Worm (Caenorhabditis elegans): Measurements from ENCODE around the gene C56G2.5.

The C56G2.5 gene

ce11 chrIII:6359171-6359854 is 35.3 kb upstream of the C56G2.5 start:
- no peak for TF ChIP-seq nhr-237 (tag; optimal IDR thresholded peaks at IDR 0.05)
- TF ChIP-seq jun-1 (tag; optimal IDR thresholded peaks at IDR 0.05): peak; percentile 31
- TF ChIP-seq nhr-25 (tag; optimal IDR thresholded peaks at IDR 0.05): peak; percentile 59

ce11 chrIII:6358704-6359103 is 34.7 kb upstream of the C56G2.5 start:
- TF ChIP-seq ztf-4 (tag; optimal IDR thresholded peaks at IDR 0.05) (no peak), elt-3 (tag; optimal IDR thresholded peaks at IDR 0.05) (no peak), nhr-77 (tag; optimal IDR thresholded peaks at IDR 0.05) (no peak), R02D3.7 (tag; optimal IDR thresholded peaks at IDR 0.05) (no peak), unc-62 (GFP tag; optimal IDR thresholded peaks at IDR 0.05) (no peak), nhr-43 (tag; optimal IDR thresholded peaks at IDR 0.05; ENCODE audit: poor library complexity, severe bottlenecking) (no peak), nhr-76 (tag; optimal IDR thresholded peaks at IDR 0.05) (no peak), lin-39 (tag; optimal IDR thresholded peaks at IDR 0.05) (no peak), ZK546.5 (tag; optimal IDR thresholded peaks at IDR 0.05) (no peak), lsy-12 (tag; optimal IDR thresholded peaks at IDR 0.05) (no peak), ceh-16 (tag; optimal IDR thresholded peaks at IDR 0.05) (no peak), ama-1 (optimal IDR thresholded peaks at IDR 0.05) (no peak), hmg-11 (tag; optimal IDR thresholded peaks at IDR 0.05) (no peak)

ce11 chrIII:6356764-6357163 is 32.7 kb upstream of the C56G2.5 start:
- TF ChIP-seq ceh-9 (tag; optimal IDR thresholded peaks at IDR 0.05) (no peak), aly-2 (tag; optimal IDR thresholded peaks at IDR 0.05) (no peak), mdl-1 (tag; optimal IDR thresholded peaks at IDR 0.05) (no peak), nhr-23 (tag; optimal IDR thresholded peaks at IDR 0.05) (no peak), ama-1 (optimal IDR thresholded peaks at IDR 0.05) (peak; percentile 11), nhr-76 (tag; optimal IDR thresholded peaks at IDR 0.05) (no peak), pha-4 (tag; optimal IDR thresholded peaks at IDR 0.05) (no peak), lsy-12 (tag; optimal IDR thresholded peaks at IDR 0.05) (no peak), lin-15B (tag; optimal IDR thresholded peaks at IDR 0.05) (no peak)

ce11 chrIII:6356007-6356406 is 32.0 kb upstream of the C56G2.5 start:
- TF ChIP-seq egl-5 (tag; optimal IDR thresholded peaks at IDR 0.05): peak; percentile 17
- TF ChIP-seq sea-2 (GFP tag; optimal IDR thresholded peaks at IDR 0.05): no peak
- no peak for TF ChIP-seq fkh-2 (tag; optimal IDR thresholded peaks at IDR 0.05)
- no peak for TF ChIP-seq snpc-4 (tag; optimal IDR thresholded peaks at IDR 0.05)
- no peak for TF ChIP-seq fkh-10 (GFP tag; optimal IDR thresholded peaks at IDR 0.05)

ce11 chrIII:6355359-6355758 is 31.3 kb upstream of the C56G2.5 start:
- TF ChIP-seq nhr-77 (tag; optimal IDR thresholded peaks at IDR 0.05) (no peak), pha-4 (tag; optimal IDR thresholded peaks at IDR 0.05) (peak; percentile 19)

- TF ChIP-seq elt-1 (tag; optimal IDR thresholded peaks at IDR 0.05) (no peak), nfya-1 (tag; optimal IDR thresholded peaks at IDR 0.05; ENCODE audit: insufficient read depth) (no peak), hmg-11 (tag; optimal IDR thresholded peaks at IDR 0.05) (no peak), aly-2 (tag; optimal IDR thresholded peaks at IDR 0.05) (no peak), fkh-2 (tag; optimal IDR thresholded peaks at IDR 0.05) (no peak), snpc-4 (tag; optimal IDR thresholded peaks at IDR 0.05) (no peak), lin-39 (tag; optimal IDR thresholded peaks at IDR 0.05) (no peak), lsy-12 (tag; optimal IDR thresholded peaks at IDR 0.05) (no peak), egl-27 (tag; optimal IDR thresholded peaks at IDR 0.05) (no peak), lin-15B (tag; optimal IDR thresholded peaks at IDR 0.05) (no peak), nhr-77 (tag; optimal IDR thresholded peaks at IDR 0.05) (no peak), ztf-4 (tag; optimal IDR thresholded peaks at IDR 0.05) (no peak), nhr-67 (tag; optimal IDR thresholded peaks at IDR 0.05) (no peak), ZK546.5 (tag; optimal IDR thresholded peaks at IDR 0.05) (no peak)
Observed at ce11 chrIII:6353084-6353483, 29.0 kb upstream of the C56G2.5 start, which contains the start of gene akap-1. Gene akap-1 (plus strand): TSS chrIII:6353384.

All from whole organism, L3 larva.